Fruit fly (Drosophila melanogaster) whole organism, pupa: ENCODE measurements around the gene GstZ1.

Experiments used
- CG8159 ChIP-seq: fragments of 200-800 bp; sonication (Bioruptor generic); optimal IDR thresholded peaks from 3 replicates; lab custom pipeline; 2018; ENCODE audit warnings: missing biosample characterization, mild to moderate bottlenecking, missing genetic modification characterization, moderate library complexity
- Pif1B ChIP-seq: fragments of 200-800 bp; sonication (Bioruptor generic); optimal IDR thresholded peaks from 3 replicates; lab custom pipeline; 2016; ENCODE audit warnings: missing biosample characterization, missing genetic modification characterization

DNA sequence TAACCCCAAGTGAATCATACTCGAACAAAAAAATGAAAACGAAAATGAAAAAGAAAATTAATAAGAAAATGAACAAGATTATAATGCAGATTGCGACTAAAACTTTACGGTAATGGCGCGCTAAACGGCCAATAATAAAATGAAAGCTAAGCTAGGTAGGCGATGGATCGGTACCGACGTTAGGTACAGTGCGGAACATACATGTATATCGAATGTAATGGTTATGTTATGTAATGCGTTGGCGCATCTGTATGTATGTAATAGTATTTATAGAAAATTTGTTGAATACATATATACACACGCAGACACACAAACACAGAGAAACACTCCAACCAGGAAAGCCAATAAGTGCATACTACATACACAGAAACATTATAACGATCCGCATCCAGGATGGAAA, 1.4 kb downstream of the GstZ1 start:
- TF ChIP-seq CG8159 (tag; lab: Kevin White, UChicago) = no peak
- TF ChIP-seq Pif1B (GFP tag; lab: Kevin White, UChicago) = no peak
